Fruit fly (Drosophila melanogaster) whole organism, embryonic: ENCODE data around the gene eIF2alpha.

Experiments
- Adf1 ChIP-seq: fragments of 200-800 bp; sonication (Bioruptor generic); IDR thresholded peaks from 2 replicates; pipeline ENCODE4 v1.3.6; 2022; ENCODE audit warnings: missing biosample characterization, missing genetic modification characterization
- Bgb ChIP-seq: fragments of 200-800 bp; sonication (Bioruptor generic); IDR thresholded peaks from 2 replicates; pipeline ENCODE4 v1.3.6; 2022; ENCODE audit warnings: missing biosample characterization, missing genetic modification characterization; ENCODE audit not compliant: partially characterized antibody
- CG10147 ChIP-seq: fragments of 200-800 bp; sonication (Bioruptor generic); optimal IDR thresholded peaks from 2 replicates; lab custom pipeline; 2019; ENCODE audit warnings: missing biosample characterization, mild to moderate bottlenecking, missing genetic modification characterization, moderate library complexity
- CG10959 ChIP-seq: fragments of 200-800 bp; sonication (Bioruptor generic); IDR thresholded peaks from 2 replicates; pipeline ENCODE4 v1.3.6; 2022; ENCODE audit warnings: missing biosample characterization, missing genetic modification characterization
- CG12155 ChIP-seq: fragments of 200-800 bp; sonication (Bioruptor generic); optimal IDR thresholded peaks from 3 replicates; lab custom pipeline; 2016; ENCODE audit warnings: missing biosample characterization, missing genetic modification characterization
- CG12391 ChIP-seq: fragments of 200-800 bp; sonication (Bioruptor generic); optimal IDR thresholded peaks from 3 replicates; lab custom pipeline; 2018; ENCODE audit warnings: missing biosample characterization, mild to moderate bottlenecking, missing genetic modification characterization, moderate library complexity
- CG14710 ChIP-seq: fragments of 200-800 bp; sonication (Bioruptor generic); optimal IDR thresholded peaks from 3 replicates; lab custom pipeline; 2019; ENCODE audit warnings: missing biosample characterization, mild to moderate bottlenecking, missing genetic modification characterization, moderate library complexity
- CG1529 ChIP-seq: fragments of 200-800 bp; sonication (Bioruptor generic); optimal IDR thresholded peaks from 3 replicates; lab custom pipeline; 2018; ENCODE audit warnings: missing biosample characterization, missing genetic modification characterization
- CG32772 ChIP-seq: fragments of 200-800 bp; sonication (Bioruptor generic); IDR thresholded peaks from 2 replicates; pipeline ENCODE4 v1.3.6; 2022; ENCODE audit warnings: missing biosample characterization, missing genetic modification characterization
- CG33213 ChIP-seq: fragments of 200-800 bp; sonication (Bioruptor generic); optimal IDR thresholded peaks from 3 replicates; lab custom pipeline; 2016; ENCODE audit warnings: missing biosample characterization, missing genetic modification characterization
- CG34422 ChIP-seq: fragments of 200-800 bp; sonication (Bioruptor generic); IDR thresholded peaks from 3 replicates; pipeline ENCODE4 v1.3.6; 2022; ENCODE audit warnings: missing biosample characterization, missing genetic modification characterization
- CG42726 ChIP-seq: fragments of 200-800 bp; sonication (Bioruptor generic); IDR thresholded peaks from 2 replicates; pipeline ENCODE4 v1.3.6; 2022; ENCODE audit warnings: missing biosample characterization, missing genetic modification characterization; ENCODE audit not compliant: partially characterized antibody
- CG4730 ChIP-seq: fragments of 200-800 bp; sonication (Bioruptor generic); IDR thresholded peaks from 2 replicates; pipeline ENCODE4 v1.3.6; 2022; ENCODE audit warnings: missing biosample characterization, missing genetic modification characterization
- CG6765 ChIP-seq: fragments of 200-800 bp; sonication (Bioruptor generic); optimal IDR thresholded peaks from 3 replicates; lab custom pipeline; 2017; ENCODE audit warnings: missing biosample characterization, mild to moderate bottlenecking, missing genetic modification characterization
- CG6791 ChIP-seq: fragments of 200-800 bp; sonication (Bioruptor generic); IDR thresholded peaks from 3 replicates; pipeline ENCODE4 v1.3.6; 2022; ENCODE audit warnings: missing biosample characterization, missing genetic modification characterization; ENCODE audit not compliant: partially characterized antibody
- CG6854 ChIP-seq: fragments of 200-800 bp; sonication (Bioruptor generic); optimal IDR thresholded peaks from 3 replicates; lab custom pipeline; 2017; ENCODE audit warnings: missing biosample characterization, mild to moderate bottlenecking, missing genetic modification characterization
- CG7745 ChIP-seq: fragments of 200-800 bp; sonication (Bioruptor generic); optimal IDR thresholded peaks from 2 replicates; lab custom pipeline; 2018; ENCODE audit warnings: missing biosample characterization, mild to moderate bottlenecking, missing genetic modification characterization, moderate library complexity
- CG7786 ChIP-seq: fragments of 200-800 bp; sonication (Bioruptor generic); optimal IDR thresholded peaks from 2 replicates; lab custom pipeline; 2016; ENCODE audit warnings: missing biosample characterization, missing genetic modification characterization
- CG8388 ChIP-seq: fragments of 200-800 bp; sonication (Bioruptor generic); optimal IDR thresholded peaks from 2 replicates; lab custom pipeline; 2019; ENCODE audit warnings: missing biosample characterization, mild to moderate bottlenecking, missing genetic modification characterization, moderate library complexity
- CG8478 ChIP-seq: fragments of >200 bp; optimal IDR thresholded peaks from 2 replicates; lab custom pipeline; 2018
- Deaf1 ChIP-seq: fragments of 200-800 bp; optimal IDR thresholded peaks from 3 replicates; lab custom pipeline; 2019; ENCODE audit warnings: missing biosample characterization, mild to moderate bottlenecking, missing genetic modification characterization, moderate library complexity
- Dref ChIP-seq: fragments of 200-800 bp; sonication (Bioruptor generic); IDR thresholded peaks from 2 replicates; pipeline ENCODE4 v1.3.6; 2022; ENCODE audit warnings: missing biosample characterization, missing genetic modification characterization
- Drgx ChIP-seq: fragments of 200-800 bp; sonication (Bioruptor generic); IDR thresholded peaks from 2 replicates; pipeline ENCODE4 v1.3.6; 2022; ENCODE audit warnings: missing biosample characterization, missing genetic modification characterization
- E2f2 ChIP-seq: fragments of 200-800 bp; sonication (Bioruptor generic); IDR thresholded peaks from 2 replicates; pipeline ENCODE4 v1.3.6; 2022; ENCODE audit warnings: missing biosample characterization, missing genetic modification characterization
- Fer1 ChIP-seq: fragments of 200-800 bp; sonication (Bioruptor generic); optimal IDR thresholded peaks from 2 replicates; lab custom pipeline; 2017; ENCODE audit warnings: missing biosample characterization, mild to moderate bottlenecking, missing genetic modification characterization
- Fer3 ChIP-seq: fragments of 200-800 bp; sonication (Bioruptor generic); optimal IDR thresholded peaks from 2 replicates; lab custom pipeline; 2018; ENCODE audit warnings: missing biosample characterization, mild to moderate bottlenecking, missing genetic modification characterization, moderate library complexity
- Hmx ChIP-seq: fragments of 200-800 bp; sonication (Bioruptor generic); optimal IDR thresholded peaks from 2 replicates; lab custom pipeline; 2016; ENCODE audit warnings: missing biosample characterization, missing genetic modification characterization
- Lhr ChIP-seq: fragments of 200-800 bp; sonication (Bioruptor generic); optimal IDR thresholded peaks from 3 replicates; lab custom pipeline; 2017; ENCODE audit warnings: mild to moderate bottlenecking, missing biosample characterization, missing genetic modification reagents, missing genetic modification characterization
- Sry-δ ChIP-seq: fragments of 200-800 bp; sonication (Bioruptor generic); optimal IDR thresholded peaks from 2 replicates; lab custom pipeline; 2016; ENCODE audit warnings: missing biosample characterization, missing genetic modification characterization
- Stat92E ChIP-seq, 3 experiments: fragments of >200 bp in 2 of 3; fragments of 200-800 bp in 1 of 3; sonication (Bioruptor generic) in 1 of 3; optimal IDR thresholded peaks; 2 replicates each; lab custom pipeline; 2017 to 2019; ENCODE audit warnings: missing biosample characterization in 3 of 3, missing genetic modification characterization in 3 of 3, mild to moderate bottlenecking in 1 of 3, moderate library complexity in 1 of 3
- YL-1 ChIP-seq: fragments of 200-800 bp; sonication (Bioruptor generic); optimal IDR thresholded peaks from 3 replicates; lab custom pipeline; 2017; ENCODE audit warnings: missing biosample characterization, mild to moderate bottlenecking, missing genetic modification characterization
- amos ChIP-seq: fragments of 200-800 bp; sonication (Bioruptor generic); IDR thresholded peaks from 2 replicates; pipeline ENCODE4 v1.3.6; 2022; ENCODE audit warnings: missing biosample characterization, missing genetic modification characterization; ENCODE audit not compliant: partially characterized antibody
- bcd ChIP-seq: fragments of 200-800 bp; sonication (Bioruptor generic); optimal IDR thresholded peaks from 2 replicates; lab custom pipeline; 2017; ENCODE audit warnings: missing biosample characterization, mild to moderate bottlenecking, missing genetic modification characterization
- dm ChIP-seq: fragments of 200-800 bp; sonication (Bioruptor generic); optimal IDR thresholded peaks from 3 replicates; lab custom pipeline; 2016; ENCODE audit warnings: missing biosample characterization, missing genetic modification characterization
- ewg ChIP-seq: fragments of 200-800 bp; sonication (Bioruptor generic); optimal IDR thresholded peaks from 3 replicates; lab custom pipeline; 2017; ENCODE audit warnings: mild to moderate bottlenecking, missing biosample characterization, missing genetic modification reagents, missing genetic modification characterization
- hbn ChIP-seq: fragments of 200-800 bp; sonication (Bioruptor generic); IDR thresholded peaks from 2 replicates; pipeline ENCODE4 v1.3.6; 2022; ENCODE audit warnings: missing biosample characterization, missing genetic modification characterization; ENCODE audit not compliant: partially characterized antibody
- kni ChIP-seq: fragments of 200-800 bp; sonication (Bioruptor generic); optimal IDR thresholded peaks from 3 replicates; lab custom pipeline; 2017; ENCODE audit warnings: mild to moderate bottlenecking, missing biosample characterization, missing genetic modification reagents, missing genetic modification characterization
- lab ChIP-seq: fragments of 200-800 bp; sonication (Bioruptor generic); optimal IDR thresholded peaks from 3 replicates; lab custom pipeline; 2017; ENCODE audit warnings: missing biosample characterization, missing genetic modification characterization, mild to moderate bottlenecking, moderate library complexity, missing genetic modification reagents
- nmo ChIP-seq: fragments of 200-800 bp; sonication (Bioruptor generic); optimal IDR thresholded peaks from 2 replicates; lab custom pipeline; 2018; ENCODE audit warnings: missing biosample characterization, mild to moderate bottlenecking, missing genetic modification characterization, moderate library complexity
- pzg ChIP-seq: fragments of 200-800 bp; sonication (Bioruptor generic); optimal IDR thresholded peaks from 3 replicates; lab custom pipeline; 2018; ENCODE audit warnings: missing biosample characterization, mild to moderate bottlenecking, missing genetic modification characterization, moderate library complexity
- repo ChIP-seq: fragments of 200-800 bp; sonication (Bioruptor generic); optimal IDR thresholded peaks from 2 replicates; lab custom pipeline; 2016; ENCODE audit warnings: missing biosample characterization, missing genetic modification characterization
- scrt ChIP-seq: fragments of 200-800 bp; sonication (Bioruptor generic); optimal IDR thresholded peaks from 2 replicates; lab custom pipeline; 2018; ENCODE audit warnings: missing biosample characterization, mild to moderate bottlenecking, missing genetic modification characterization, moderate library complexity
- sim ChIP-seq: fragments of 200-800 bp; sonication (Bioruptor generic); IDR thresholded peaks from 2 replicates; pipeline ENCODE4 v1.3.6; 2022; ENCODE audit warnings: missing biosample characterization, missing genetic modification characterization
- sug ChIP-seq: fragments of 200-800 bp; optimal IDR thresholded peaks from 2 replicates; lab custom pipeline; 2019; ENCODE audit warnings: missing biosample characterization, mild to moderate bottlenecking, missing genetic modification characterization, moderate library complexity
- unc-4 ChIP-seq: fragments of 200-800 bp; sonication (Bioruptor generic); IDR thresholded peaks from 2 replicates; pipeline ENCODE4 v1.3.6; 2022; ENCODE audit warnings: missing biosample characterization, missing genetic modification characterization; ENCODE audit not compliant: partially characterized antibody
- vnd ChIP-seq: fragments of 200-800 bp; sonication (Bioruptor generic); IDR thresholded peaks from 3 replicates; pipeline ENCODE4 v1.3.6; 2022; ENCODE audit warnings: missing biosample characterization, missing genetic modification characterization; ENCODE audit not compliant: partially characterized antibody
- zf30C ChIP-seq: fragments of 200-800 bp; sonication (Bioruptor generic); optimal IDR thresholded peaks from 3 replicates; lab custom pipeline; 2018; ENCODE audit warnings: missing biosample characterization, mild to moderate bottlenecking, missing genetic modification characterization

The eIF2alpha gene

DNA sequence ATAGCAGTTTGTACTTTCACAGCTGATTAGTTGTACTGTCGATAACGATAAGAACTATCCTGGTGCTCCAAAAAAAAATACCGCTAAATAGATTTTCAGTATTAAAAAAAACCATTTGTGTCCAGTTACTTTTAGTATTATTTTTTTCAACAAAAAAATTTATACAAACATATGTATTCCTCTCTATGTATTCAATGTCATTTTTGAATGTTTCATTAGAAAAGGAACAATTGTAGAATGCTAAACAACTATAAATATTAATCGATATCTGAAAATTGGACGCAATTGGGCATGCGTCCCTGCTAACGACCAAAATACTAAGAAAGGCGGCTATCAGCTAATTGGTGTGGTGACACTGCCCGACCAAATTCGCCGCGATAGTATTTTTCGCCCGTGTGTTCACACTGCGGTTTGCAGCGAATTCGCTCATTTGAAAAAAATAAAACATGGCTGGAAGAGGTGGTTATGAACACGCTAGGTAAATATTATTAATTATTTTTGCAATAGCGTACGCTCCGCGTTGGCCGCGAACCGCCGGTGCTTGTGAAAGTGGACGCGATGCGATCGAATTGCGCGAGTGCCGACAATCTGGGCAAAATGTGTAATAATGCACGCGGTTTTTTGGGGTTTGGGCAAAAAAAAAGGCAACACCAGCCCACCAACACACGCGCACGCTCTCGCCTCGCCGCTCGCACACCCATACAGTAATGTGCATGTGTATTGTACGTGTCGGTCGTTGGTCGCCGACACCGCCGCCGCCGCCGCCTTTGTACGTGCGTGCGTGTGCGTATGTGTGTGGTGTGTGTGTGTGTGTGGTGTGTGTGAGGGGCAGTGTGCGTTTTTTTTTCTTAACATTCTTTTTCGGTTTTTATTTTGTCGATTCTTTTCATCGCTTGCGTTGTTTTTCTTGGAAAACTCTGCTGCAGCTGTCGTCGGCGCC, 1.7 kb upstream of the eIF2alpha start, which contains the start of the genes CG34015 and eIF4H1 (continued):
- TF ChIP-seq YL-1 (GFP tag; lab: Kevin White, UChicago): peak; percentile 76
- peak; percentile 1 for TF ChIP-seq CG10147 (GFP tag; lab: Kevin White, UChicago)
- no peak for TF ChIP-seq Fer3 (tag; lab: Kevin White, UChicago)
- TF ChIP-seq CG10959 (GFP tag; lab: Robert Waterston, UW): no peak
- no peak for TF ChIP-seq repo (GFP tag; lab: Kevin White, UChicago)
- no peak for TF ChIP-seq bcd
- peak; percentile 49; the same call in 1 of the 2 replicates for TF ChIP-seq CG32772 (GFP tag; lab: Robert Waterston, UW)
- TF ChIP-seq scrt (GFP tag; lab: Kevin White, UChicago): no peak
- TF ChIP-seq CG42726: peak; percentile 21; the same call in 1 of the 2 replicates
- TF ChIP-seq Deaf1 (tag; lab: Kevin White, UChicago): no peak
- peak; percentile 57 for TF ChIP-seq CG6765 (GFP tag; lab: Kevin White, UChicago)
- TF ChIP-seq CG8478 (lab: Kevin White, UChicago): peak; percentile 89
- no peak for TF ChIP-seq CG8388 (GFP tag; lab: Kevin White, UChicago)
- peak; percentile 35 for TF ChIP-seq CG33213 (GFP tag; lab: Kevin White, UChicago)
- TF ChIP-seq E2f2 (GFP tag; lab: Robert Waterston, UW): peak; percentile 48; the same call in 1 of the 2 replicates
- peak in 1 of 3 experiments; percentile 43 for TF ChIP-seq Stat92E (GFP tag; optimal IDR thresholded peaks at IDR 0.05; lab: Kevin White, UChicago)
- TF ChIP-seq CG7745: no peak
- peak; percentile 92 for TF ChIP-seq ewg (GFP tag; lab: Kevin White, UChicago)
- peak; percentile 73 for TF ChIP-seq unc-4 (GFP tag; lab: Robert Waterston, UW)
- TF ChIP-seq nmo (GFP tag; lab: Kevin White, UChicago): peak; percentile 41
- TF ChIP-seq lab (GFP tag; lab: Kevin White, UChicago): no peak
- peak; percentile 74 for TF ChIP-seq amos
- TF ChIP-seq CG4730 (GFP tag; lab: Robert Waterston, UW): no peak
- peak; percentile 66 for TF ChIP-seq Bgb (GFP tag; lab: Robert Waterston, UW)
- TF ChIP-seq sug (tag; lab: Kevin White, UChicago): peak; percentile 7
- TF ChIP-seq CG14710 (tag; lab: Kevin White, UChicago): peak; percentile 100
- no peak for TF ChIP-seq CG1529 (GFP tag; lab: Kevin White, UChicago)
- peak; percentile 32 for TF ChIP-seq Fer1 (GFP tag; lab: Kevin White, UChicago)
- TF ChIP-seq CG34422 (GFP tag; lab: Robert Waterston, UW): peak; percentile 68; the same call in 1 of the 3 replicates
- peak; percentile 16 for TF ChIP-seq CG6854 (GFP tag; lab: Kevin White, UChicago)
- TF ChIP-seq Dref (GFP tag; lab: Robert Waterston, UW): peak; percentile 64
- no peak for TF ChIP-seq vnd
- peak; percentile 26 for TF ChIP-seq Lhr (GFP tag; lab: Kevin White, UChicago)
- TF ChIP-seq Sry-δ (GFP tag; lab: Kevin White, UChicago): peak; percentile 72
- peak; percentile 52 for TF ChIP-seq hbn (GFP tag; lab: Robert Waterston, UW)
- TF ChIP-seq Adf1 (GFP tag; lab: Robert Waterston, UW): peak; percentile 93
- no peak for TF ChIP-seq zf30C (GFP tag; lab: Kevin White, UChicago)
- peak; percentile 15 for TF ChIP-seq CG12391 (tag; lab: Kevin White, UChicago)
- TF ChIP-seq CG6791: peak; percentile 55; the same call in 2 of the 3 replicates
- TF ChIP-seq Drgx (GFP tag; lab: Robert Waterston, UW): peak; percentile 74
- TF ChIP-seq pzg (GFP tag; lab: Kevin White, UChicago): peak; percentile 78
- TF ChIP-seq CG7786 (GFP tag; lab: Kevin White, UChicago): no peak
- no peak for TF ChIP-seq CG12155
- no peak for TF ChIP-seq sim
- TF ChIP-seq dm (GFP tag; lab: Kevin White, UChicago): peak; percentile 70
- no peak for TF ChIP-seq Hmx (GFP tag; lab: Kevin White, UChicago)
- no peak for TF ChIP-seq kni (GFP tag; lab: Kevin White, UChicago)
- TF ChIP-seq, all 482 proteins: peak for 93
